Fruit fly (Drosophila melanogaster) whole organism, embryonic: ENCODE data around the gene CG5445.

Source experiments
- ATbp ChIP-seq: fragments of 200-800 bp; sonication (Bioruptor generic); optimal IDR thresholded peaks from 2 replicates; lab custom pipeline; 2017; ENCODE audit warnings: missing biosample characterization, mild to moderate bottlenecking, missing genetic modification characterization, missing genetic modification reagents
- Ada2b ChIP-seq: fragments of 200-800 bp; sonication (Bioruptor generic); IDR thresholded peaks from 2 replicates; pipeline ENCODE4 v1.3.6; 2022; ENCODE audit warnings: missing biosample characterization, missing genetic modification characterization
- CG12769 ChIP-seq: fragments of 200-800 bp; sonication (Bioruptor generic); optimal IDR thresholded peaks from 2 replicates; lab custom pipeline; 2019; ENCODE audit warnings: missing biosample characterization, mild to moderate bottlenecking, missing genetic modification characterization, moderate library complexity
- CG13296 ChIP-seq: fragments of 200-800 bp; sonication (Bioruptor generic); optimal IDR thresholded peaks from 3 replicates; lab custom pipeline; 2018; ENCODE audit warnings: missing biosample characterization, mild to moderate bottlenecking, missing genetic modification characterization
- CG17361 ChIP-seq: fragments of 200-800 bp; sonication (Bioruptor generic); IDR thresholded peaks from 3 replicates; pipeline ENCODE4 v1.3.6; 2022; ENCODE audit warnings: missing biosample characterization, missing genetic modification characterization
- CG17829 ChIP-seq: fragments of 200-800 bp; optimal IDR thresholded peaks from 2 replicates; lab custom pipeline; 2019; ENCODE audit warnings: missing biosample characterization, mild to moderate bottlenecking, missing genetic modification characterization, moderate library complexity
- CG2678 ChIP-seq: fragments of 200-800 bp; sonication (Bioruptor generic); optimal IDR thresholded peaks from 3 replicates; lab custom pipeline; 2019; ENCODE audit warnings: missing biosample characterization, mild to moderate bottlenecking, missing genetic modification characterization, moderate library complexity
- CG30020 ChIP-seq: fragments of 200-800 bp; optimal IDR thresholded peaks from 2 replicates; lab custom pipeline; 2019; ENCODE audit warnings: missing biosample characterization, mild to moderate bottlenecking, missing genetic modification characterization, moderate library complexity
- CG30431 ChIP-seq: fragments of 200-800 bp; sonication (Bioruptor generic); optimal IDR thresholded peaks from 2 replicates; lab custom pipeline; 2017; ENCODE audit warnings: missing biosample characterization, missing genetic modification characterization
- CG31224 ChIP-seq: fragments of 200-800 bp; sonication (Bioruptor generic); IDR thresholded peaks from 2 replicates; pipeline ENCODE4 v1.3.6; 2022; ENCODE audit warnings: missing biosample characterization, missing genetic modification characterization
- CG6683 ChIP-seq: fragments of 200-800 bp; sonication (Bioruptor generic); optimal IDR thresholded peaks from 2 replicates; lab custom pipeline; 2017; ENCODE audit warnings: missing biosample characterization, mild to moderate bottlenecking, missing genetic modification characterization, missing genetic modification reagents
- CG7786 ChIP-seq: fragments of 200-800 bp; sonication (Bioruptor generic); optimal IDR thresholded peaks from 2 replicates; lab custom pipeline; 2016; ENCODE audit warnings: missing biosample characterization, missing genetic modification characterization
- CG7839 ChIP-seq: fragments of 200-800 bp; sonication (Bioruptor generic); optimal IDR thresholded peaks from 3 replicates; lab custom pipeline; 2018; ENCODE audit warnings: missing biosample characterization, mild to moderate bottlenecking, missing genetic modification characterization, moderate library complexity
- CG7928 ChIP-seq: fragments of 200-800 bp; sonication (Bioruptor generic); optimal IDR thresholded peaks from 2 replicates; lab custom pipeline; 2017; ENCODE audit warnings: missing biosample characterization, mild to moderate bottlenecking, missing genetic modification characterization
- CG8089 ChIP-seq: fragments of 200-800 bp; sonication (Bioruptor generic); optimal IDR thresholded peaks from 3 replicates; lab custom pipeline; 2016; ENCODE audit warnings: missing biosample characterization, missing genetic modification characterization
- CG9609 ChIP-seq: fragments of 200-800 bp; sonication (Bioruptor generic); optimal IDR thresholded peaks from 3 replicates; lab custom pipeline; 2016; ENCODE audit warnings: missing biosample characterization, missing genetic modification characterization
- CTCF ChIP-seq: fragments of 200-800 bp; sonication (Bioruptor generic); optimal IDR thresholded peaks from 2 replicates; lab custom pipeline; 2017; ENCODE audit warnings: missing biosample characterization, mild to moderate bottlenecking, missing genetic modification characterization, moderate library complexity
- Doc3 ChIP-seq: fragments of 200-800 bp; sonication (Bioruptor generic); IDR thresholded peaks from 3 replicates; pipeline ENCODE4 v1.3.6; 2022; ENCODE audit warnings: missing biosample characterization, missing genetic modification characterization; ENCODE audit not compliant: partially characterized antibody
- Drgx ChIP-seq: fragments of 200-800 bp; sonication (Bioruptor generic); IDR thresholded peaks from 2 replicates; pipeline ENCODE4 v1.3.6; 2022; ENCODE audit warnings: missing biosample characterization, missing genetic modification characterization
- E2f1 ChIP-seq: fragments of 200-800 bp; sonication (Bioruptor generic); IDR thresholded peaks from 2 replicates; pipeline ENCODE4 v1.3.6; 2022; ENCODE audit warnings: missing biosample characterization, missing genetic modification characterization
- Ets65A ChIP-seq: fragments of 200-800 bp; sonication (Bioruptor generic); peaks from one replicate; lab custom pipeline; 2016; ENCODE audit warnings: missing biosample characterization, missing genetic modification characterization
- Fer3 ChIP-seq: fragments of 200-800 bp; sonication (Bioruptor generic); optimal IDR thresholded peaks from 2 replicates; lab custom pipeline; 2018; ENCODE audit warnings: missing biosample characterization, mild to moderate bottlenecking, missing genetic modification characterization, moderate library complexity
- HLH54F ChIP-seq: fragments of 200-800 bp; sonication (Bioruptor generic); optimal IDR thresholded peaks from 3 replicates; lab custom pipeline; 2016; ENCODE audit warnings: missing biosample characterization, missing genetic modification characterization
- Max ChIP-seq: fragments of 200-800 bp; sonication (Bioruptor generic); optimal IDR thresholded peaks from 2 replicates; lab custom pipeline; 2016; ENCODE audit warnings: missing biosample characterization, mild to moderate bottlenecking, missing genetic modification characterization
- Med ChIP-seq: fragments of 200-800 bp; sonication (Bioruptor generic); peaks from one replicate; lab custom pipeline; 2016; ENCODE audit warnings: missing biosample characterization, missing genetic modification characterization, mild to moderate bottlenecking, inconsistent platforms, moderate library complexity
- Oli ChIP-seq: fragments of 200-800 bp; sonication (Bioruptor generic); optimal IDR thresholded peaks from 2 replicates; lab custom pipeline; 2018; ENCODE audit warnings: missing biosample characterization, mild to moderate bottlenecking, missing genetic modification characterization, moderate library complexity
- Pdp1 ChIP-seq, 2 experiments: fragments of 200-800 bp; sonication (Bioruptor generic); optimal IDR thresholded peaks; 3 replicates each; lab custom pipeline; 2016; ENCODE audit warnings: missing biosample characterization in 2 of 2, missing genetic modification characterization in 2 of 2, mild to moderate bottlenecking in 1 of 2, moderate library complexity in 1 of 2
- btn ChIP-seq: fragments of 200-800 bp; sonication (Bioruptor generic); optimal IDR thresholded peaks from 2 replicates; lab custom pipeline; 2016; ENCODE audit warnings: missing biosample characterization, missing genetic modification characterization
- dysf ChIP-seq: fragments of 200-800 bp; sonication (Bioruptor generic); IDR thresholded peaks from 3 replicates; pipeline ENCODE4 v1.3.6; 2022; ENCODE audit warnings: missing biosample characterization, missing genetic modification characterization
- fru ChIP-seq: fragments of >200 bp; optimal IDR thresholded peaks from 2 replicates; lab custom pipeline; 2017
- grau ChIP-seq: fragments of 200-800 bp; optimal IDR thresholded peaks from 3 replicates; lab custom pipeline; 2019; ENCODE audit warnings: missing biosample characterization, mild to moderate bottlenecking, missing genetic modification characterization, moderate library complexity
- gsb ChIP-seq: fragments of 200-800 bp; sonication (Bioruptor generic); IDR thresholded peaks from 2 replicates; pipeline ENCODE4 v1.3.6; 2022; ENCODE audit warnings: missing biosample characterization, missing genetic modification characterization
- hth ChIP-seq: fragments of >200 bp; optimal IDR thresholded peaks from 2 replicates; lab custom pipeline; 2017; ENCODE audit warnings: inconsistent platforms
- lmd ChIP-seq: fragments of 200-800 bp; sonication (Bioruptor generic); IDR thresholded peaks from 2 replicates; pipeline ENCODE4 v1.3.6; 2022; ENCODE audit warnings: missing biosample characterization, missing genetic modification characterization
- lov ChIP-seq, 2 experiments: fragments of 200-800 bp in 1 of 2; fragments of >200 bp in 1 of 2; sonication (Bioruptor generic) in 1 of 2; IDR thresholded peaks in 1 of 2; optimal IDR thresholded peaks in 1 of 2; 2 replicates in 1 of 2; 3 replicates in 1 of 2; pipeline versions ENCODE4 v1.3.6 to Lab custom; 2017 to 2022; ENCODE audit warnings: missing biosample characterization in 1 of 2, missing genetic modification characterization in 1 of 2
- org-1 ChIP-seq: fragments of 200-800 bp; sonication (Bioruptor generic); optimal IDR thresholded peaks from 2 replicates; lab custom pipeline; 2017; ENCODE audit warnings: missing biosample characterization, missing genetic modification characterization
- pho ChIP-seq: fragments of 200-800 bp; sonication (Bioruptor generic); optimal IDR thresholded peaks from 2 replicates; lab custom pipeline; 2016; ENCODE audit warnings: missing biosample characterization, missing genetic modification characterization
- repo ChIP-seq: fragments of 200-800 bp; sonication (Bioruptor generic); optimal IDR thresholded peaks from 2 replicates; lab custom pipeline; 2016; ENCODE audit warnings: missing biosample characterization, missing genetic modification characterization
- rib ChIP-seq: fragments of 200-800 bp; sonication (Bioruptor generic); IDR thresholded peaks from 2 replicates; pipeline ENCODE4 v1.3.6; 2022; ENCODE audit warnings: missing biosample characterization, missing genetic modification characterization
- schlank ChIP-seq: fragments of 200-800 bp; sonication (Bioruptor generic); optimal IDR thresholded peaks from 2 replicates; lab custom pipeline; 2018; ENCODE audit warnings: missing biosample characterization, mild to moderate bottlenecking, missing genetic modification characterization
- sens ChIP-seq: fragments of 200-800 bp; sonication (Bioruptor generic); peaks from one replicate; lab custom pipeline; 2016; ENCODE audit warnings: missing biosample characterization, missing genetic modification characterization
- sr ChIP-seq: fragments of 200-800 bp; sonication (Bioruptor generic); IDR thresholded peaks from 3 replicates; pipeline ENCODE4 v1.3.6; 2022; ENCODE audit warnings: missing biosample characterization, missing genetic modification characterization
- sug ChIP-seq: fragments of 200-800 bp; optimal IDR thresholded peaks from 2 replicates; lab custom pipeline; 2019; ENCODE audit warnings: missing biosample characterization, mild to moderate bottlenecking, missing genetic modification characterization, moderate library complexity
- tio ChIP-seq: fragments of 200-800 bp; sonication (Bioruptor generic); optimal IDR thresholded peaks from 2 replicates; lab custom pipeline; 2017; ENCODE audit warnings: missing biosample characterization, missing genetic modification characterization, inconsistent platforms
- trh ChIP-seq: fragments of 200-800 bp; sonication (Bioruptor generic); optimal IDR thresholded peaks from 2 replicates; lab custom pipeline; 2016; ENCODE audit warnings: missing biosample characterization, missing genetic modification characterization
- unc-4 ChIP-seq: fragments of 200-800 bp; sonication (Bioruptor generic); IDR thresholded peaks from 2 replicates; pipeline ENCODE4 v1.3.6; 2022; ENCODE audit warnings: missing biosample characterization, missing genetic modification characterization; ENCODE audit not compliant: partially characterized antibody
- vnd ChIP-seq: fragments of 200-800 bp; sonication (Bioruptor generic); IDR thresholded peaks from 3 replicates; pipeline ENCODE4 v1.3.6; 2022; ENCODE audit warnings: missing biosample characterization, missing genetic modification characterization; ENCODE audit not compliant: partially characterized antibody
- wdn ChIP-seq: fragments of 200-800 bp; sonication (Bioruptor generic); IDR thresholded peaks from 2 replicates; pipeline ENCODE4 v1.3.6; 2022; ENCODE audit warnings: missing biosample characterization, missing genetic modification characterization
- zen ChIP-seq: fragments of 200-800 bp; sonication (Bioruptor generic); optimal IDR thresholded peaks from 3 replicates; lab custom pipeline; 2018; ENCODE audit warnings: missing biosample characterization, mild to moderate bottlenecking, missing genetic modification characterization, moderate library complexity

Gene CG5445

dm6 chrX:17290960-17291432 is 8.7 kb downstream of the CG5445 start:
- peak in 1 of 2 experiments; percentile 8 for TF ChIP-seq Pdp1 (GFP tag; optimal IDR thresholded peaks at IDR 0.05; lab: Kevin White, UChicago)
- no peak for TF ChIP-seq ATbp (GFP tag; lab: Kevin White, UChicago)
- TF ChIP-seq sug = no peak
- no peak for TF ChIP-seq CG30020 (tag; lab: Kevin White, UChicago)
- no peak for TF ChIP-seq Ada2b (GFP tag; lab: Robert Waterston, UW)
- peak; percentile 11 for TF ChIP-seq CG7839 (tag; lab: Kevin White, UChicago)
- no peak for TF ChIP-seq rib (GFP tag; lab: Robert Waterston, UW)
- TF ChIP-seq wdn (GFP tag; lab: Robert Waterston, UW) = no peak
- TF ChIP-seq Oli (tag; lab: Kevin White, UChicago) = peak; percentile 6
- TF ChIP-seq CTCF = peak; percentile 78
- peak; percentile 45 for TF ChIP-seq Med
- no peak for TF ChIP-seq lov (optimal IDR thresholded peaks at IDR 0.05; lab: Kevin White, UChicago)
- TF ChIP-seq lov (GFP tag; IDR thresholded peaks at IDR 0.05; lab: Robert Waterston, UW) = no peak
- no peak for TF ChIP-seq fru (lab: Kevin White, UChicago)
- TF ChIP-seq CG7928 = no peak
- no peak for TF ChIP-seq E2f1 (GFP tag; lab: Robert Waterston, UW)
- TF ChIP-seq zen = no peak
- no peak for TF ChIP-seq vnd
- TF ChIP-seq dysf (GFP tag; lab: Robert Waterston, UW) = 0 out of 3 replicates have a peak, but pooled peaks have one; percentile 15
- TF ChIP-seq CG17829 = no peak
- TF ChIP-seq Fer3 = no peak
- 0 out of 3 replicates have a peak, but pooled peaks have one; percentile 11 for TF ChIP-seq CG17361 (GFP tag; lab: Robert Waterston, UW)
- TF ChIP-seq sr (GFP tag; lab: Robert Waterston, UW) = no peak
- TF ChIP-seq Doc3 = no peak
- no peak for TF ChIP-seq tio (GFP tag; lab: Kevin White, UChicago)
- TF ChIP-seq Max (GFP tag; lab: Kevin White, UChicago) = no peak
- TF ChIP-seq CG8089 (GFP tag; lab: Kevin White, UChicago) = no peak
- TF ChIP-seq CG12769 = no peak
- TF ChIP-seq HLH54F (GFP tag; lab: Kevin White, UChicago) = no peak
- TF ChIP-seq trh (GFP tag; lab: Kevin White, UChicago) = no peak
- no peak for TF ChIP-seq org-1 (GFP tag; lab: Kevin White, UChicago)
- no peak for TF ChIP-seq gsb (GFP tag; lab: Robert Waterston, UW)
- peak; percentile 2 for TF ChIP-seq CG2678
- no peak for TF ChIP-seq CG30431 (GFP tag; lab: Kevin White, UChicago)
- no peak for TF ChIP-seq Ets65A (GFP tag; lab: Kevin White, UChicago)
- no peak for TF ChIP-seq pho (GFP tag; lab: Kevin White, UChicago)
- no peak for TF ChIP-seq CG7786
- peak; percentile 62 for TF ChIP-seq sens (GFP tag; lab: Kevin White, UChicago)
- no peak for TF ChIP-seq CG31224
- no peak for TF ChIP-seq CG13296 (GFP tag; lab: Kevin White, UChicago)
- TF ChIP-seq lmd (GFP tag; lab: Robert Waterston, UW) = no peak
- TF ChIP-seq unc-4 (GFP tag; lab: Robert Waterston, UW) = no peak
- no peak for TF ChIP-seq schlank
- no peak for TF ChIP-seq repo (GFP tag; lab: Kevin White, UChicago)
- no peak for TF ChIP-seq hth (lab: Kevin White, UChicago)
- peak; percentile 2 for TF ChIP-seq grau (tag; lab: Kevin White, UChicago)
- TF ChIP-seq CG6683 (GFP tag; lab: Kevin White, UChicago) = no peak
- TF ChIP-seq Drgx (GFP tag; lab: Robert Waterston, UW) = no peak
- no peak for TF ChIP-seq CG9609 (GFP tag; lab: Kevin White, UChicago)
- TF ChIP-seq btn (GFP tag; lab: Kevin White, UChicago) = no peak
- TF ChIP-seq, all 482 proteins: peak for 10
